Worm (Caenorhabditis elegans) whole organism, L1 larva: ENCODE results near the gene C40H1.9.

Source experiments
- C34B4.2 ChIP-seq: sonication (generic microtip); optimal IDR thresholded peaks from 2 replicates; lab custom pipeline; 2017; ENCODE audit warnings: mild to moderate bottlenecking, missing genetic modification characterization, missing compliant biosample characterization
- blmp-1 ChIP-seq: fragments of 150-350 bp; optimal IDR thresholded peaks from 2 replicates; lab custom pipeline; 2014; ENCODE audit warnings: missing biosample characterization, missing genetic modification characterization
- elt-2 ChIP-seq: sonication (generic microtip); optimal IDR thresholded peaks from 2 replicates; lab custom pipeline; 2016; ENCODE audit warnings: missing genetic modification characterization, mild to moderate bottlenecking, inconsistent platforms, missing compliant biosample characterization, missing genetic modification reagents
- ets-5 ChIP-seq: fragments of 200-800 bp; sonication (Bioruptor generic); IDR thresholded peaks from 2 replicates; pipeline ENCODE4 v1.3.6; 2022; ENCODE audit warnings: missing genetic modification characterization, missing compliant biosample characterization
- fkh-10 ChIP-seq: sonication (generic microtip); optimal IDR thresholded peaks from 2 replicates; lab custom pipeline; 2017; ENCODE audit warnings: missing biosample characterization, missing genetic modification reagents, missing genetic modification characterization
- fkh-4 ChIP-seq: sonication (generic microtip); optimal IDR thresholded peaks from 2 replicates; lab custom pipeline; 2016; ENCODE audit warnings: missing compliant biosample characterization, missing genetic modification characterization, borderline replicate concordance
- fkh-8 ChIP-seq: sonication (generic microtip); optimal IDR thresholded peaks from 2 replicates; lab custom pipeline; 2016; ENCODE audit warnings: mild to moderate bottlenecking, missing genetic modification characterization, missing compliant biosample characterization
- hlh-4 ChIP-seq: sonication (generic microtip); optimal IDR thresholded peaks from 2 replicates; lab custom pipeline; 2016; ENCODE audit warnings: mild to moderate bottlenecking, missing genetic modification characterization, missing compliant biosample characterization
- irx-1 ChIP-seq: sonication (generic microtip); optimal IDR thresholded peaks from 2 replicates; lab custom pipeline; 2016; ENCODE audit warnings: missing genetic modification characterization, missing compliant biosample characterization
- lin-13 ChIP-seq: fragments of 150-350 bp; optimal IDR thresholded peaks from 2 replicates; lab custom pipeline; 2014; ENCODE audit warnings: missing biosample characterization, missing genetic modification reagents, missing genetic modification characterization
- lin-14 ChIP-seq: fragments of 200-800 bp; sonication (Bioruptor generic); optimal IDR thresholded peaks from 2 replicates; lab custom pipeline; 2018; ENCODE audit warnings: mild to moderate bottlenecking, missing genetic modification characterization, moderate library complexity, missing compliant biosample characterization
- lin-35 ChIP-seq, 2 experiments: fragments of 150-350 bp; optimal IDR thresholded peaks; 2 replicates each; lab custom pipeline; 2014; ENCODE audit warnings: missing biosample characterization in 2 of 2, missing genetic modification characterization in 2 of 2, missing genetic modification reagents in 2 of 2
- lin-39 ChIP-seq: fragments of 150-350 bp; optimal IDR thresholded peaks from 2 replicates; lab custom pipeline; 2014; ENCODE audit warnings: missing biosample characterization, missing genetic modification reagents, missing genetic modification characterization
- lir-3 ChIP-seq: sonication (generic microtip); optimal IDR thresholded peaks from 2 replicates; lab custom pipeline; 2016; ENCODE audit warnings: mild to moderate bottlenecking, missing genetic modification characterization, moderate library complexity, missing compliant biosample characterization; ENCODE audit not compliant: poor library complexity
- lsy-2 ChIP-seq, 2 experiments: fragments of 150-350 bp; optimal IDR thresholded peaks; 2 replicates each; lab custom pipeline; 2014; ENCODE audit warnings: missing biosample characterization in 2 of 2, missing genetic modification characterization in 2 of 2
- mab-9 ChIP-seq: fragments of 200-800 bp; sonication (Bioruptor generic); IDR thresholded peaks from 2 replicates; pipeline ENCODE4 v1.3.6; 2022; ENCODE audit warnings: missing genetic modification reagents, missing genetic modification characterization, missing compliant biosample characterization
- mdl-1 ChIP-seq, 2 experiments: fragments of 150-350 bp; optimal IDR thresholded peaks; 2 replicates each; lab custom pipeline; 2014 to 2017; ENCODE audit warnings: missing biosample characterization in 2 of 2, missing genetic modification characterization in 2 of 2, inconsistent platforms in 1 of 2
- mef-2 ChIP-seq: fragments of 150-350 bp; optimal IDR thresholded peaks from 2 replicates; lab custom pipeline; 2014; ENCODE audit warnings: missing biosample characterization, missing genetic modification characterization
- mep-1 ChIP-seq: fragments of 150-350 bp; optimal IDR thresholded peaks from 2 replicates; lab custom pipeline; 2014; ENCODE audit warnings: missing biosample characterization, missing genetic modification characterization
- nhr-11 ChIP-seq: fragments of 150-350 bp; optimal IDR thresholded peaks from 2 replicates; lab custom pipeline; 2014; ENCODE audit warnings: missing biosample characterization, missing genetic modification characterization
- nhr-28 ChIP-seq: fragments of 150-350 bp; optimal IDR thresholded peaks from 2 replicates; lab custom pipeline; 2014; ENCODE audit warnings: missing biosample characterization, missing genetic modification characterization
- nhr-47 ChIP-seq: sonication (generic microtip); optimal IDR thresholded peaks from 2 replicates; lab custom pipeline; 2016; ENCODE audit warnings: mild to moderate bottlenecking, missing genetic modification characterization, moderate library complexity, missing compliant biosample characterization
- nhr-71 ChIP-seq: sonication (generic microtip); optimal IDR thresholded peaks from 2 replicates; lab custom pipeline; 2016; ENCODE audit warnings: mild to moderate bottlenecking, missing genetic modification characterization, moderate library complexity, missing compliant biosample characterization
- nhr-76 ChIP-seq: sonication (generic microtip); optimal IDR thresholded peaks from 2 replicates; lab custom pipeline; 2017; ENCODE audit warnings: missing biosample characterization, missing genetic modification characterization
- nhr-77 ChIP-seq: fragments of 150-350 bp; optimal IDR thresholded peaks from 2 replicates; lab custom pipeline; 2014; ENCODE audit warnings: missing biosample characterization, missing genetic modification characterization
- nhr-90 ChIP-seq: sonication (generic microtip); optimal IDR thresholded peaks from 2 replicates; lab custom pipeline; 2016; ENCODE audit warnings: mild to moderate bottlenecking, missing genetic modification characterization, missing compliant biosample characterization; ENCODE audit not compliant: poor library complexity
- skn-1 ChIP-seq: fragments of 150-350 bp; optimal IDR thresholded peaks from 2 replicates; lab custom pipeline; 2014; ENCODE audit warnings: missing biosample characterization, missing genetic modification characterization
- snpc-4 ChIP-seq: fragments of 150-350 bp; optimal IDR thresholded peaks from 2 replicates; lab custom pipeline; 2014; ENCODE audit warnings: missing biosample characterization, missing genetic modification characterization
- snu-23 ChIP-seq: sonication (generic microtip); optimal IDR thresholded peaks from 2 replicates; lab custom pipeline; 2016; ENCODE audit warnings: missing genetic modification characterization, missing compliant biosample characterization
- sptf-1 ChIP-seq: fragments of 150-350 bp; optimal IDR thresholded peaks from 2 replicates; lab custom pipeline; 2014; ENCODE audit warnings: missing biosample characterization, missing genetic modification characterization
- swsn-7 ChIP-seq: sonication (generic microtip); optimal IDR thresholded peaks from 2 replicates; lab custom pipeline; 2016; ENCODE audit warnings: missing genetic modification characterization, missing compliant biosample characterization
- unc-130 ChIP-seq: fragments of 150-350 bp; optimal IDR thresholded peaks from 2 replicates; lab custom pipeline; 2017; ENCODE audit warnings: missing biosample characterization, missing genetic modification characterization, inconsistent platforms
- unc-98 ChIP-seq: fragments of 200-800 bp; sonication (Bioruptor generic); IDR thresholded peaks from 2 replicates; pipeline ENCODE4 v1.3.6; 2022; ENCODE audit warnings: missing genetic modification characterization, missing compliant biosample characterization
- ztf-4 ChIP-seq: fragments of 150-350 bp; optimal IDR thresholded peaks from 2 replicates; lab custom pipeline; 2014; ENCODE audit warnings: missing biosample characterization, missing genetic modification characterization

The C40H1.9 gene

ce11 chrIII:9306596-9306995 is 13.1 kb upstream of the C40H1.9 start, which contains the start of gene srx-45 (continued):
- no peak for TF ChIP-seq fkh-8 (tag; lab: Kevin White, UChicago)

- TF ChIP-seq lin-14 (GFP tag; lab: Kevin White, UChicago) = peak; percentile 44
- TF ChIP-seq fkh-8 (tag; lab: Kevin White, UChicago) = peak; percentile 59
- no peak for TF ChIP-seq lin-35 (GFP tag; optimal IDR thresholded peaks at IDR 0.05; lab: Kevin White, UChicago)
- no peak for TF ChIP-seq nhr-28 (tag; lab: Kevin White, UChicago)
- no peak for TF ChIP-seq lir-3 (tag; lab: Kevin White, UChicago)
- no peak for TF ChIP-seq fkh-10 (GFP tag; lab: Kevin White, UChicago)
- TF ChIP-seq unc-98 (GFP tag; lab: Robert Waterston, UW) = no peak
- TF ChIP-seq irx-1 (tag; lab: Kevin White, UChicago) = no peak
- no peak for TF ChIP-seq mef-2 (tag; lab: Kevin White, UChicago)
- TF ChIP-seq fkh-4 (tag; lab: Kevin White, UChicago) = no peak
- peak; percentile 55 for TF ChIP-seq nhr-47 (tag; lab: Kevin White, UChicago)
- TF ChIP-seq mep-1 = no peak
- TF ChIP-seq swsn-7 = peak; percentile 10
- TF ChIP-seq blmp-1 (tag; lab: Kevin White, UChicago) = no peak
- no peak for TF ChIP-seq snpc-4 (tag; lab: Kevin White, UChicago)
- peak; percentile 67 for TF ChIP-seq nhr-71 (tag; lab: Kevin White, UChicago)
- peak in 1 of 2 experiments; percentile 15 for TF ChIP-seq lsy-2 (tag; optimal IDR thresholded peaks at IDR 0.05; lab: Kevin White, UChicago)
- TF ChIP-seq unc-130 (tag; lab: Kevin White, UChicago) = no peak
- no peak for TF ChIP-seq C34B4.2 (tag; lab: Kevin White, UChicago)
- no peak for TF ChIP-seq sptf-1 (tag; lab: Kevin White, UChicago)
- no peak for TF ChIP-seq elt-2 (tag; lab: Kevin White, UChicago)
- peak; percentile 60 for TF ChIP-seq nhr-11 (tag; lab: Kevin White, UChicago)
Measured at ce11 chrIII:9309840-9310239, 9.9 kb upstream of the C40H1.9 start.

- TF ChIP-seq snu-23 = no peak
- peak; percentile 39 for TF ChIP-seq elt-2 (tag; lab: Kevin White, UChicago)
- TF ChIP-seq lin-14 (GFP tag; lab: Kevin White, UChicago) = peak; percentile 7
Measured at ce11 chrIII:9314476-9314875, 5.3 kb upstream of the C40H1.9 start, which contains the start of gene C40H1.8. Gene C40H1.8 (plus strand): TSS chrIII:9314717.

- TF ChIP-seq mab-9 (GFP tag; lab: Robert Waterston, UW) (no peak), nhr-28 (tag; lab: Kevin White, UChicago) (no peak), hlh-4 (tag; lab: Kevin White, UChicago) (no peak), elt-2 (tag; lab: Kevin White, UChicago) (peak; percentile 13), lin-13 (no peak)
Measured at ce11 chrIII:9315180-9315579, 4.6 kb upstream of the C40H1.9 start.

ce11 chrIII:9317601-9318000 is 2.1 kb upstream of the C40H1.9 start:
- TF ChIP-seq nhr-90 (tag; lab: Kevin White, UChicago) = no peak
- no peak for TF ChIP-seq C34B4.2 (tag; lab: Kevin White, UChicago)
- TF ChIP-seq nhr-77 (tag; lab: Kevin White, UChicago) = no peak
- TF ChIP-seq nhr-76 (tag; lab: Kevin White, UChicago) = no peak
- TF ChIP-seq irx-1 (tag; lab: Kevin White, UChicago) = no peak
- no peak for TF ChIP-seq lin-39 (tag; lab: Kevin White, UChicago)
- TF ChIP-seq fkh-8 (tag; lab: Kevin White, UChicago) = no peak
- TF ChIP-seq mdl-1 (tag; optimal IDR thresholded peaks at IDR 0.05; lab: Kevin White, UChicago) = no peak
- no peak for TF ChIP-seq lin-14 (GFP tag; lab: Kevin White, UChicago)
- TF ChIP-seq hlh-4 (tag; lab: Kevin White, UChicago) = no peak
- no peak for TF ChIP-seq ets-5
- no peak for TF ChIP-seq skn-1 (tag; lab: Kevin White, UChicago)
- no peak for TF ChIP-seq nhr-11 (tag; lab: Kevin White, UChicago)
- no peak for TF ChIP-seq ztf-4 (tag; lab: Kevin White, UChicago)
- TF ChIP-seq blmp-1 (tag; lab: Kevin White, UChicago) = no peak
- TF ChIP-seq nhr-28 (tag; lab: Kevin White, UChicago) = no peak
